Worm (Caenorhabditis elegans) whole organism, midembryonic: ENCODE data around the gene str-193.

ENCODE experiments used
- cog-1 ChIP-seq: sonication (generic microtip); optimal IDR thresholded peaks from 2 replicates; lab custom pipeline; 2016; ENCODE audit warnings: missing genetic modification characterization, missing compliant biosample characterization
- flt-1 ChIP-seq: fragments of 200-800 bp; sonication (Bioruptor generic); IDR thresholded peaks from 2 replicates; pipeline ENCODE4 v1.3.6; 2022; ENCODE audit warnings: missing genetic modification characterization, missing compliant biosample characterization
- klf-2 ChIP-seq: fragments of 200-800 bp; sonication (Bioruptor generic); conservative IDR thresholded peaks from 2 replicates; pipeline ENCODE4 v1.3.6; 2022; ENCODE audit warnings: missing genetic modification reagents, missing genetic modification characterization, missing compliant biosample characterization
- med-1 ChIP-seq: sonication (generic microtip); optimal IDR thresholded peaks from 2 replicates; lab custom pipeline; 2017; ENCODE audit warnings: missing genetic modification characterization, mild to moderate bottlenecking, missing compliant biosample characterization, antibody characterized with exemption, missing genetic modification reagents; ENCODE audit not compliant: insufficient read depth
- tab-1 ChIP-seq: fragments of 200-800 bp; sonication (Bioruptor generic); IDR thresholded peaks from 2 replicates; pipeline ENCODE4 v1.3.6; 2022; ENCODE audit warnings: missing genetic modification characterization, missing compliant biosample characterization
- ztf-29 ChIP-seq: fragments of 200-800 bp; sonication (Bioruptor generic); IDR thresholded peaks from 2 replicates; pipeline ENCODE4 v1.3.6; 2022; ENCODE audit warnings: missing genetic modification reagents, missing genetic modification characterization, missing compliant biosample characterization

- TF ChIP-seq flt-1 (no peak), klf-2 (GFP tag; lab: Robert Waterston, UW) (no peak), ztf-29 (GFP tag; lab: Robert Waterston, UW) (no peak), med-1 (GFP tag; lab: Kevin White, UChicago) (no peak), cog-1 (tag; lab: Kevin White, UChicago) (no peak), tab-1 (no peak)
Observed at ce11 chrV:9871339-9871738, 49.7 kb upstream of the str-193 start, which contains the start of gene srab-18.
